Worm (Caenorhabditis elegans): ENCODE measurements around the gene clhm-1.

The clhm-1 gene

DNA sequence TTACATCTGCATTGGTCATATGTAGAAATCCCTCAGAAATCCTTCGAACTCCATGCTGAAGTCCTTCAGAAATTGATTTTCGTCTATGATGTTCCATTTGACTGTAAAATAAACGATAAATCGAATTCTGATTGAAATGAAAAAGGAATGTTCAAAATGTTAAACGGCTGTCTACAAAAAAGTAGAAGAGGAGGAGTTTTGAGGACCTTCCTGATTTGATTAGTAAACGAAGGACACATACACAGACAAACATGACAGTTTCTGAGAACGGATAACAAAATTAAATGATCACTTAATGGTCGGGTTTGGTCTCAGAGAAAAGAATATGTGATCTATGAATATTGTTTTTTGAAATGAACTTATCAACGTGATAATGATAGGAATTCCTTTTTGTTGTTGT lies 6.1 kb upstream of the clhm-1 start, which contains the start of gene slc-36.5:
slc-36.5 (minus strand) TSS at position 101 of the 400 bp plus-strand sequence.
- TF ChIP-seq mdl-1 (tag; optimal IDR thresholded peaks at IDR 0.05), result no peak
- TF ChIP-seq unc-39 (tag; optimal IDR thresholded peaks at IDR 0.05), result no peak
- TF ChIP-seq ceh-16 (tag; optimal IDR thresholded peaks at IDR 0.05), result no peak
- no peak for TF ChIP-seq dmd-4 (tag; optimal IDR thresholded peaks at IDR 0.05)
- no peak for TF ChIP-seq nhr-10 (tag; optimal IDR thresholded peaks at IDR 0.05)
- TF ChIP-seq sma-9 (GFP tag; optimal IDR thresholded peaks at IDR 0.05), result no peak
- TF ChIP-seq sma-9 (tag; optimal IDR thresholded peaks at IDR 0.05), result no peak
- no peak for TF ChIP-seq alr-1 (tag; optimal IDR thresholded peaks at IDR 0.05)
- TF ChIP-seq blmp-1 (tag; optimal IDR thresholded peaks at IDR 0.05; ENCODE audit: insufficient read depth), result no peak
- no peak for TF ChIP-seq fos-1 (tag; optimal IDR thresholded peaks at IDR 0.05)
- no peak for TF ChIP-seq unc-62 (GFP tag; optimal IDR thresholded peaks at IDR 0.05)
- TF ChIP-seq snpc-4 (tag; optimal IDR thresholded peaks at IDR 0.05), result no peak
- TF ChIP-seq nhr-6 (tag; optimal IDR thresholded peaks at IDR 0.05), result no peak
- no peak for TF ChIP-seq elt-3 (tag; optimal IDR thresholded peaks at IDR 0.05)
- no peak for TF ChIP-seq C34F6.9 (tag; optimal IDR thresholded peaks at IDR 0.05)
- no peak for TF ChIP-seq F13H6.1 (tag; optimal IDR thresholded peaks at IDR 0.05)
- TF ChIP-seq egl-27 (tag; optimal IDR thresholded peaks at IDR 0.05), result no peak
- TF ChIP-seq lin-13 (GFP tag; optimal IDR thresholded peaks at IDR 0.05), result no peak
- no peak for TF ChIP-seq sem-4 (tag; optimal IDR thresholded peaks at IDR 0.05)

DNA sequence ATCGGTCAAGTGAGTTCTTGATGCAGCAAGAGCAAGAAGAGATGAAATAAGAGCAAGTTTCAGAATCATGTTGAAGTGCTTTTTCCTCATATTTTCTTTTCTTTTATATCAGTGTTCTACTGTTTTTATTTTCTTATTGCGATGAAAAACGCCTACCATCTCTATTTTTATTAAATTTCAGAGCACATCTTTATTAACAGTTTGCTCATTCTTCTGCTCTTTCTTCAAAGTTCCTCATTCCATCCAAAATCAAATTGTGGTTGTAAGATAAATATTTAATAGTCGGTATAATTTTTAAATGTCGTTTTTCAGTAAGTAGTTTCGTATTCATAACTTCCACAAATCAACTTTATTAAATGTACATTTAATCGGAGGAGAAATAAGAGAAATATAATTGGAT lies 1.7 kb upstream of the clhm-1 start, which contains the start of gene C44B7.5:
C44B7.5 (minus strand) TSS at position 101 of the 400 bp plus-strand sequence.
- TF ChIP-seq peb-1 (tag; optimal IDR thresholded peaks at IDR 0.05), result no peak
- no peak for TF ChIP-seq F13H6.1 (tag; optimal IDR thresholded peaks at IDR 0.05)
- TF ChIP-seq lsy-2 (tag; optimal IDR thresholded peaks at IDR 0.05), result no peak
- TF ChIP-seq ceh-82 (tag; optimal IDR thresholded peaks at IDR 0.05), result no peak
- TF ChIP-seq ceh-16 (tag; optimal IDR thresholded peaks at IDR 0.05), result no peak
- no peak for TF ChIP-seq nhr-25 (tag; optimal IDR thresholded peaks at IDR 0.05)
- TF ChIP-seq skn-1 (tag; optimal IDR thresholded peaks at IDR 0.05), result no peak
- TF ChIP-seq snpc-4 (tag; optimal IDR thresholded peaks at IDR 0.05), result no peak
- no peak for TF ChIP-seq nhr-6 (tag; optimal IDR thresholded peaks at IDR 0.05)
- no peak for TF ChIP-seq mdl-1 (tag; optimal IDR thresholded peaks at IDR 0.05)

DNA sequence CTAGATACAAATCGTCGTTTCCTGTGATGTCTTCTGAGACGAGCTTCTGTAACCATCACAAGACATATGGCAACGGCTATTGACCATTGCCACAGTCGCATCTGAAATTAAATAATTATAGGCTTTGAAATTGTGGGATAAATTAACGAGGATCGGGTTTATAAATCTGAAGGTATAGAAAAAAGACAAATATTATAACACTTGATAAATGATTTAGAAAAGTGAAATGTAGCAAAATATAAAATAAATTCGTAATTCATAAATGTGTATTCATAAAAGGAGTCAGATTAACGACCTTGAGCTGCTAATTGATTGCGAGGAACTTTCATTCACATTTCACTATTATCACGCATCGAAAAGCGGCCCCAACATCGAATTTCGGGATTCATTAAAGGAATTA lies 7.2 kb downstream of the clhm-1 start, which contains the start of gene aff-1:
aff-1 (minus strand) TSS at position 101 of the 400 bp plus-strand sequence.
- TF ChIP-seq F13H6.1 (tag; optimal IDR thresholded peaks at IDR 0.05) (no peak), nhr-129 (tag; optimal IDR thresholded peaks at IDR 0.05) (no peak), peb-1 (tag; optimal IDR thresholded peaks at IDR 0.05) (no peak), R02D3.7 (tag; optimal IDR thresholded peaks at IDR 0.05) (no peak), mbf-1 (tag; optimal IDR thresholded peaks at IDR 0.05) (no peak), snpc-4 (tag; optimal IDR thresholded peaks at IDR 0.05) (no peak)

DNA sequence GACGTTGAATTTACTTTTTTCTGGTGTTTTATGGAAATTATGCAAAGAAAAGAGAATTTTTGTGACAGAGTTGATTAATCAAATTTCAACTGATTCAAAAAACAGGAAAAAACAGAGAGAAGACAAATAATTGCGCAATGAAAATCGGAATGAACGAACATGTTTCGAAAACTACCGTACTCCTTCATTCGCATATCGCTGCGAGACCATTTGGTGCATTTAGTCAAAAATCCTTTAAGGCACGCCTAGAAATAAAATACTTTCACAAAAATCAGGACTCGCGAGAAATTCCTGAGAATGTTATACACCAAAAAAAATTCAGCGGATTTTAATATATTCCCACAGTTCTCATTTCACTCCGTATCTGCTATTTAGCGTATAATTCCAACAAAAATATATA lies 10.8 kb downstream of the clhm-1 start:
- no peak for TF ChIP-seq sem-4 (tag; optimal IDR thresholded peaks at IDR 0.05)
- no peak for TF ChIP-seq snpc-4 (tag; optimal IDR thresholded peaks at IDR 0.05)
- TF ChIP-seq elt-3 (tag; optimal IDR thresholded peaks at IDR 0.05), result no peak
- TF ChIP-seq ztf-4 (tag; optimal IDR thresholded peaks at IDR 0.05), result no peak
- no peak for TF ChIP-seq mdl-1 (tag; optimal IDR thresholded peaks at IDR 0.05)
- TF ChIP-seq nhr-129 (tag; optimal IDR thresholded peaks at IDR 0.05), result no peak
- no peak for TF ChIP-seq ztf-1 (GFP tag; conservative IDR thresholded peaks at IDR 0.05)
- no peak for TF ChIP-seq mbf-1 (tag; optimal IDR thresholded peaks at IDR 0.05)
- no peak for TF ChIP-seq lsy-2 (tag; optimal IDR thresholded peaks at IDR 0.05)
- TF ChIP-seq mab-5 (tag; optimal IDR thresholded peaks at IDR 0.05), result no peak
- TF ChIP-seq lin-11 (tag; optimal IDR thresholded peaks at IDR 0.05), result no peak
- TF ChIP-seq unc-39 (tag; optimal IDR thresholded peaks at IDR 0.05), result no peak
- TF ChIP-seq nhr-23 (tag; optimal IDR thresholded peaks at IDR 0.05), result no peak
- TF ChIP-seq gmeb-1 (tag; optimal IDR thresholded peaks at IDR 0.05), result no peak
- no peak for TF ChIP-seq C34F6.9 (tag; optimal IDR thresholded peaks at IDR 0.05)
- no peak for TF ChIP-seq nhr-6 (tag; optimal IDR thresholded peaks at IDR 0.05)

DNA sequence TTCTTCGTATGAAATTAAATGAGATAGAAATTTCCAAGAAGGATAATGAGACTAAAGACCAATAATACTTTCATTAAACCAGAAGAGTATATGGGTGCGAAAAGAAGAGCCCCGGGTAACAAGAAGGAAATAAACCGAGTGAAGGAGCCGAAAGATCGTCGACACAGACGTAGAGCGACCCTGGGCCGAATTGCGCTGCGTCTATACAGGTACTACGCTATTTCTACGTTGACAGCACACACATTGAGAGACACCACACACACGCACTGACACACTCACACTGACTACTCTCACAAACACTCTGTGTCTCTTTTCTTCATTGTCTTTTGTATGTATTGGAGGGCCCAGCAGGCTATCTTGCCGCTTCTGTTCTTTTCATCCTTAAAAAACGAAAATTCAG lies 12.0 kb downstream of the clhm-1 start:
- TF ChIP-seq aly-2 (tag; optimal IDR thresholded peaks at IDR 0.05) (no peak), unc-55 (GFP tag; optimal IDR thresholded peaks at IDR 0.05) (peak; percentile 6), sma-9 (GFP tag; optimal IDR thresholded peaks at IDR 0.05) (peak; percentile 15), sma-9 (tag; optimal IDR thresholded peaks at IDR 0.05) (no peak), F13H6.1 (tag; optimal IDR thresholded peaks at IDR 0.05) (peak; percentile 70), gmeb-1 (tag; optimal IDR thresholded peaks at IDR 0.05) (peak; percentile 1), lsy-2 (tag; optimal IDR thresholded peaks at IDR 0.05) (peak in 1 of 2 experiments; percentile 37), nhr-129 (tag; optimal IDR thresholded peaks at IDR 0.05) (peak; percentile 84), unc-39 (tag; optimal IDR thresholded peaks at IDR 0.05) (no peak), nhr-11 (tag; optimal IDR thresholded peaks at IDR 0.05) (no peak), zag-1 (tag; optimal IDR thresholded peaks at IDR 0.05) (peak; percentile 17), C34F6.9 (tag; optimal IDR thresholded peaks at IDR 0.05) (peak; percentile 36), peb-1 (tag; optimal IDR thresholded peaks at IDR 0.05) (no peak), nhr-21 (tag; optimal IDR thresholded peaks at IDR 0.05) (no peak), fos-1 (tag; optimal IDR thresholded peaks at IDR 0.05) (peak; percentile 60), crh-2 (tag; optimal IDR thresholded peaks at IDR 0.05) (peak; percentile 26), lin-39 (tag; optimal IDR thresholded peaks at IDR 0.05) (no peak), R02D3.7 (tag; optimal IDR thresholded peaks at IDR 0.05) (no peak)

All from whole organism, L2 larva.